Worm (Caenorhabditis elegans) whole organism, young adult: ENCODE results near the gene aex-3.

ENCODE experiments used
- efl-1 ChIP-seq: fragments of 150-350 bp; optimal IDR thresholded peaks from 2 replicates; lab custom pipeline; 2014; ENCODE audit warnings: missing biosample characterization, missing genetic modification reagents, missing genetic modification characterization
- pha-4 ChIP-seq: fragments of 150-350 bp; sonication (generic microtip); optimal IDR thresholded peaks from 2 replicates; lab custom pipeline; 2014; ENCODE audit warnings: missing biosample characterization, missing genetic modification reagents, missing genetic modification characterization
- ztf-26 ChIP-seq: sonication (generic microtip); optimal IDR thresholded peaks from 2 replicates; lab custom pipeline; 2017; ENCODE audit warnings: missing genetic modification characterization, missing compliant biosample characterization

DNA sequence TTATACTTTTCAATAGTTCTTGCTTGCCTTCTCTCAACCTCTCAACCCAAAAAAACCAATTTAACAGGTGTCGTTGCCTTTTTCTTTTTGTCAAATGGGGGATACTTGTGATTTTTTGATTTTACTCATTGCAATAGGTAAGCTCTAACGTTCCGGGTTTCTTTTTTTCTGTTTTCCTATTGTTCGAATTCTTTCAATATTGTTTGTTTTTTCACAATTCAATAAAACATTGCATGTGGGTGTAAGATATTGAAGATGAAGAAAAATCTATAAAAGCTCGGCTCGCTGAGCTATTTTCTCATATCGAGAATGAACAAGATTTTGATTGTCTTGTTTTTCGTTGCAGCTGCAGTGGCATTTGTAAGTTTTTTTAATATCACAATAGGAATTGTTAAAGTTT, 11.0 kb upstream of the aex-3 start, which contains the start of gene T04G9.7:
- TF ChIP-seq pha-4 (no peak), ztf-26 (tag; lab: Kevin White, UChicago) (no peak), efl-1 (GFP tag; lab: Kevin White, UChicago) (no peak)
